Fruit fly (Drosophila melanogaster) whole organism, embryonic: ENCODE data around the gene Tace.

Experiments used
- CG10959 ChIP-seq: fragments of 200-800 bp; sonication (Bioruptor generic); IDR thresholded peaks from 2 replicates; pipeline ENCODE4 v1.3.6; 2022; ENCODE audit warnings: missing biosample characterization, missing genetic modification characterization
- CG11696 ChIP-seq: fragments of 200-800 bp; sonication (Bioruptor generic); IDR thresholded peaks from 2 replicates; pipeline ENCODE4 v1.3.6; 2022; ENCODE audit warnings: missing biosample characterization, missing genetic modification characterization
- CG12299 ChIP-seq: fragments of 200-800 bp; sonication (Bioruptor generic); optimal IDR thresholded peaks from 2 replicates; lab custom pipeline; 2018; ENCODE audit warnings: missing biosample characterization, mild to moderate bottlenecking, missing genetic modification characterization
- CG12942 ChIP-seq: fragments of 200-800 bp; sonication (Bioruptor generic); optimal IDR thresholded peaks from 3 replicates; lab custom pipeline; 2016; ENCODE audit warnings: missing biosample characterization, missing genetic modification characterization
- CG13123 ChIP-seq: fragments of 200-800 bp; sonication (Bioruptor generic); optimal IDR thresholded peaks from 2 replicates; lab custom pipeline; 2016; ENCODE audit warnings: missing biosample characterization, missing genetic modification characterization
- CG13894 ChIP-seq: fragments of 200-800 bp; sonication (Bioruptor generic); optimal IDR thresholded peaks from 3 replicates; lab custom pipeline; 2018; ENCODE audit warnings: missing biosample characterization, mild to moderate bottlenecking, missing genetic modification characterization, moderate library complexity
- CG14667 ChIP-seq: fragments of 200-800 bp; sonication (Bioruptor generic); IDR thresholded peaks from 2 replicates; pipeline ENCODE4 v1.3.6; 2022; ENCODE audit warnings: missing biosample characterization, missing genetic modification characterization
- CG17186 ChIP-seq: fragments of 200-800 bp; sonication (Bioruptor generic); optimal IDR thresholded peaks from 3 replicates; lab custom pipeline; 2017; ENCODE audit warnings: missing biosample characterization, missing genetic modification reagents, missing genetic modification characterization
- CG17359 ChIP-seq: fragments of 200-800 bp; sonication (Bioruptor generic); optimal IDR thresholded peaks from 3 replicates; lab custom pipeline; 2018; ENCODE audit warnings: missing biosample characterization, mild to moderate bottlenecking, missing genetic modification characterization, moderate library complexity
- CG18011 ChIP-seq: fragments of 200-800 bp; sonication (Bioruptor generic); optimal IDR thresholded peaks from 2 replicates; lab custom pipeline; 2017; ENCODE audit warnings: missing biosample characterization, missing genetic modification characterization, mild to moderate bottlenecking, moderate library complexity, missing genotype
- CG3726 ChIP-seq: fragments of 200-800 bp; sonication (Bioruptor generic); IDR thresholded peaks from 3 replicates; pipeline ENCODE4, ENCODE4 v1.3.6; 2022; ENCODE audit warnings: missing biosample characterization, missing genetic modification characterization
- CG4404 ChIP-seq: fragments of 200-800 bp; sonication (Bioruptor generic); IDR thresholded peaks from 2 replicates; pipeline ENCODE4 v1.3.6; 2022; ENCODE audit warnings: missing biosample characterization, missing genetic modification characterization
- CG6765 ChIP-seq: fragments of 200-800 bp; sonication (Bioruptor generic); optimal IDR thresholded peaks from 3 replicates; lab custom pipeline; 2017; ENCODE audit warnings: missing biosample characterization, mild to moderate bottlenecking, missing genetic modification characterization
- CG6813 ChIP-seq: fragments of 200-800 bp; sonication (Bioruptor generic); optimal IDR thresholded peaks from 2 replicates; lab custom pipeline; 2017; ENCODE audit warnings: missing biosample characterization, missing genetic modification characterization, mild to moderate bottlenecking, moderate library complexity, missing genetic modification reagents
- Deaf1 ChIP-seq: fragments of 200-800 bp; optimal IDR thresholded peaks from 3 replicates; lab custom pipeline; 2019; ENCODE audit warnings: missing biosample characterization, mild to moderate bottlenecking, missing genetic modification characterization, moderate library complexity
- Dp ChIP-seq: fragments of 200-800 bp; sonication (Bioruptor generic); optimal IDR thresholded peaks from 2 replicates; lab custom pipeline; 2018; ENCODE audit warnings: missing biosample characterization, mild to moderate bottlenecking, missing genetic modification characterization, moderate library complexity
- Drgx ChIP-seq: fragments of 200-800 bp; sonication (Bioruptor generic); IDR thresholded peaks from 2 replicates; pipeline ENCODE4 v1.3.6; 2022; ENCODE audit warnings: missing biosample characterization, missing genetic modification characterization
- H2.0 ChIP-seq: fragments of 200-800 bp; sonication (Bioruptor generic); IDR thresholded peaks from 2 replicates; pipeline ENCODE4 v1.3.6; 2022; ENCODE audit warnings: missing biosample characterization, missing genetic modification characterization
- Hey ChIP-seq: fragments of 200-800 bp; sonication (Bioruptor generic); optimal IDR thresholded peaks from 3 replicates; lab custom pipeline; 2018; ENCODE audit warnings: missing biosample characterization, mild to moderate bottlenecking, missing genetic modification characterization
- MTF-1 ChIP-seq: fragments of 200-800 bp; sonication (Bioruptor generic); optimal IDR thresholded peaks from 2 replicates; lab custom pipeline; 2018; ENCODE audit warnings: missing biosample characterization, mild to moderate bottlenecking, missing genetic modification characterization, borderline replicate concordance
- Opbp ChIP-seq: fragments of 200-800 bp; sonication (Bioruptor generic); IDR thresholded peaks from 3 replicates; pipeline ENCODE4 v1.3.6; 2022; ENCODE audit warnings: missing biosample characterization, missing genetic modification characterization; ENCODE audit not compliant: partially characterized antibody
- Rfx ChIP-seq: fragments of 200-800 bp; sonication (Bioruptor generic); IDR thresholded peaks from 2 replicates; pipeline ENCODE4 v1.3.6; 2022; ENCODE audit warnings: missing biosample characterization, missing genetic modification characterization
- Taf1 ChIP-seq: fragments of 200-800 bp; sonication (Bioruptor generic); IDR thresholded peaks from 2 replicates; pipeline ENCODE4 v1.3.6; 2022; ENCODE audit warnings: missing biosample characterization, missing genetic modification characterization
- Tbp ChIP-seq: fragments of >200 bp; optimal IDR thresholded peaks from 2 replicates; lab custom pipeline; 2018; ENCODE audit warnings: missing biosample characterization, missing genetic modification characterization
- ab ChIP-seq: fragments of 200-800 bp; sonication (Bioruptor generic); optimal IDR thresholded peaks from 2 replicates; lab custom pipeline; 2016; ENCODE audit warnings: missing biosample characterization, missing genetic modification characterization
- abd-A ChIP-seq: fragments of 200-800 bp; sonication (Bioruptor generic); optimal IDR thresholded peaks from 3 replicates; lab custom pipeline; 2019; ENCODE audit warnings: missing biosample characterization, mild to moderate bottlenecking, missing genetic modification characterization, moderate library complexity
- bsh ChIP-seq, 2 experiments: fragments of 200-800 bp; sonication (Bioruptor generic); optimal IDR thresholded peaks; 2 replicates each; lab custom pipeline; 2017 to 2018; ENCODE audit warnings: mild to moderate bottlenecking in 2 of 2, missing biosample characterization in 2 of 2, missing genetic modification characterization in 2 of 2, moderate library complexity in 1 of 2
- crc ChIP-seq: fragments of 200-800 bp; sonication (Bioruptor generic); optimal IDR thresholded peaks from 2 replicates; lab custom pipeline; 2016; ENCODE audit warnings: missing biosample characterization, missing genetic modification characterization
- cwo ChIP-seq: fragments of 200-800 bp; sonication (Bioruptor generic); optimal IDR thresholded peaks from 3 replicates; lab custom pipeline; 2017; ENCODE audit warnings: missing biosample characterization, missing genetic modification characterization, mild to moderate bottlenecking, moderate library complexity, missing genetic modification reagents
- dpn ChIP-seq, 2 experiments: fragments of 200-800 bp; sonication (Bioruptor generic); optimal IDR thresholded peaks; 3 replicates each; lab custom pipeline; 2016; ENCODE audit warnings: missing biosample characterization in 2 of 2, missing genetic modification characterization in 2 of 2
- ewg ChIP-seq: fragments of 200-800 bp; sonication (Bioruptor generic); optimal IDR thresholded peaks from 3 replicates; lab custom pipeline; 2017; ENCODE audit warnings: mild to moderate bottlenecking, missing biosample characterization, missing genetic modification reagents, missing genetic modification characterization
- exex ChIP-seq: fragments of 200-800 bp; sonication (Bioruptor generic); optimal IDR thresholded peaks from 4 replicates; lab custom pipeline; 2018; ENCODE audit warnings: missing biosample characterization, mild to moderate bottlenecking, missing genetic modification characterization, moderate library complexity
- gem ChIP-seq: fragments of 200-800 bp; sonication (Bioruptor generic); optimal IDR thresholded peaks from 2 replicates; lab custom pipeline; 2019; ENCODE audit warnings: missing biosample characterization, mild to moderate bottlenecking, missing genetic modification characterization, moderate library complexity
- grn ChIP-seq: fragments of 200-800 bp; sonication (Bioruptor generic); optimal IDR thresholded peaks from 3 replicates; lab custom pipeline; 2017; ENCODE audit warnings: missing biosample characterization, missing genetic modification characterization
- kah ChIP-seq: fragments of 200-800 bp; sonication (Bioruptor generic); optimal IDR thresholded peaks from 2 replicates; lab custom pipeline; 2018; ENCODE audit warnings: missing biosample characterization, mild to moderate bottlenecking, missing genetic modification characterization
- mirr ChIP-seq: fragments of 200-800 bp; sonication (Bioruptor generic); optimal IDR thresholded peaks from 3 replicates; lab custom pipeline; 2018; ENCODE audit warnings: missing biosample characterization, mild to moderate bottlenecking, missing genetic modification characterization
- nom ChIP-seq: fragments of 200-800 bp; sonication (Bioruptor generic); optimal IDR thresholded peaks from 2 replicates; lab custom pipeline; 2017; ENCODE audit warnings: missing biosample characterization, missing genetic modification characterization, mild to moderate bottlenecking, moderate library complexity, missing genetic modification reagents
- sd ChIP-seq: fragments of 200-800 bp; sonication (Bioruptor generic); optimal IDR thresholded peaks from 3 replicates; lab custom pipeline; 2018; ENCODE audit warnings: missing biosample characterization, mild to moderate bottlenecking, missing genetic modification characterization, moderate library complexity
- sqz ChIP-seq: fragments of 200-800 bp; sonication (Bioruptor generic); optimal IDR thresholded peaks from 3 replicates; lab custom pipeline; 2018; ENCODE audit warnings: missing biosample characterization, mild to moderate bottlenecking, missing genetic modification characterization
- stwl ChIP-seq: fragments of 200-800 bp; sonication (Bioruptor generic); optimal IDR thresholded peaks from 3 replicates; lab custom pipeline; 2018; ENCODE audit warnings: missing biosample characterization, mild to moderate bottlenecking, missing genetic modification characterization, moderate library complexity
- sug ChIP-seq: fragments of 200-800 bp; optimal IDR thresholded peaks from 2 replicates; lab custom pipeline; 2019; ENCODE audit warnings: missing biosample characterization, mild to moderate bottlenecking, missing genetic modification characterization, moderate library complexity
- ttk ChIP-seq: fragments of 200-800 bp; sonication (Bioruptor generic); IDR thresholded peaks from 2 replicates; pipeline ENCODE4 v2.1.2; 2022; ENCODE audit warnings: missing biosample characterization, missing genetic modification characterization
- wdn ChIP-seq: fragments of 200-800 bp; sonication (Bioruptor generic); IDR thresholded peaks from 2 replicates; pipeline ENCODE4 v1.3.6; 2022; ENCODE audit warnings: missing biosample characterization, missing genetic modification characterization

The Tace gene

dm6 chr3R:30005332-30005979 lies 5.1 kb downstream of the Tace start:
- TF ChIP-seq CG17359 (tag; lab: Kevin White, UChicago) = peak; percentile 86
- no peak for TF ChIP-seq CG13894
- no peak for TF ChIP-seq CG4404 (GFP tag; lab: Robert Waterston, UW)
- peak; percentile 50 for TF ChIP-seq Drgx (GFP tag; lab: Robert Waterston, UW)
- TF ChIP-seq bsh (GFP tag; optimal IDR thresholded peaks at IDR 0.05; lab: Kevin White, UChicago) = peak in 1 of 2 experiments; percentile 62
- TF ChIP-seq nom (GFP tag; lab: Kevin White, UChicago) = peak; percentile 92
- no peak for TF ChIP-seq CG3726 (GFP tag; lab: Robert Waterston, UW)
- TF ChIP-seq sqz (GFP tag; lab: Kevin White, UChicago) = peak; percentile 31
- TF ChIP-seq CG6813 (GFP tag; lab: Kevin White, UChicago) = no peak
- TF ChIP-seq CG12299 (tag; lab: Kevin White, UChicago) = no peak
- peak; percentile 4 for TF ChIP-seq ewg (GFP tag; lab: Kevin White, UChicago)

dm6 chr3R:30009173-30009572 lies 8.8 kb downstream of the Tace start, which contains the start of gene CG7912:
TSS of gene CG7912 (minus strand) at chr3R:30009189.
- TF ChIP-seq grn (GFP tag; lab: Kevin White, UChicago) (peak; percentile 87), kah (GFP tag; lab: Kevin White, UChicago) (no peak), CG10959 (GFP tag; lab: Robert Waterston, UW) (no peak), CG17186 (no peak), CG18011 (no peak), CG14667 (GFP tag; lab: Robert Waterston, UW) (no peak), Tbp (GFP tag; lab: Kevin White, UChicago) (no peak), Dp (no peak), Rfx (GFP tag; lab: Robert Waterston, UW) (no peak), mirr (GFP tag; lab: Kevin White, UChicago) (peak; percentile 75), Taf1 (GFP tag; lab: Robert Waterston, UW) (no peak), Hey (peak; percentile 63), dpn (GFP tag; optimal IDR thresholded peaks at IDR 0.05; lab: Kevin White, UChicago) (no peak), Opbp (GFP tag; lab: Robert Waterston, UW) (no peak), crc (GFP tag; lab: Kevin White, UChicago) (no peak), Deaf1 (tag; lab: Kevin White, UChicago) (peak; percentile 53), CG12942 (GFP tag; lab: Kevin White, UChicago) (no peak), ttk (GFP tag; lab: Robert Waterston, UW) (no peak), sug (peak; percentile 20), ab (GFP tag; lab: Kevin White, UChicago) (no peak), gem (tag; lab: Kevin White, UChicago) (no peak), stwl (no peak), exex (tag; lab: Kevin White, UChicago) (peak; percentile 88), CG6765 (GFP tag; lab: Kevin White, UChicago) (no peak), H2.0 (GFP tag; lab: Robert Waterston, UW) (no peak), cwo (GFP tag; lab: Kevin White, UChicago) (peak; percentile 20), CG11696 (no peak), wdn (GFP tag; lab: Robert Waterston, UW) (no peak), MTF-1 (GFP tag; lab: Kevin White, UChicago) (no peak), CG13123 (GFP tag; lab: Kevin White, UChicago) (no peak), sd (peak; percentile 8), abd-A (tag; lab: Kevin White, UChicago) (no peak)
